Fruit fly (Drosophila melanogaster): ENCODE data around the gene SmB.

SmB gene

DNA sequence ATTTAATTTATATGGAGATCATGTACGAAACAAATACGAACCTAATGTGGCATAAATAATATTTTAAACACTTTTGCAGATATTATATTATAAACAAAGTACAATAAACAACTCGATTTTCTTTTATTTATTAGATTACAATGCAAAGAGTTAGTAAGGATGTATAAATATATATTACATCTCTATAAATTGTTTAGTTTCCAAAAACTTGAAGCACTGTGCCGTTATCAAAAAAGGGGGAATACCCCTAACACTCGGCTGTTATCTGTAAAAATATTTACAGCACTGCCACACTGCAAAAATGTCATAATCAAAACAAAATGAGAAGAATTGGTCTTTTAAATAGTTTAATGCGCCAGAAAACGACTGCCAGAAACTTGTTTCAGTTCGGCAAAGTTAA, 2.1 kb upstream of the SmB start, which contains the start of gene CG5188 (continued):
- TF ChIP-seq fd102C (GFP tag; optimal IDR thresholded peaks at IDR 0.05), result no peak
- no peak for TF ChIP-seq Awh (GFP tag; IDR thresholded peaks at IDR 0.05)
- no peak for TF ChIP-seq gcm2 (GFP tag; optimal IDR thresholded peaks at IDR 0.05)
- TF ChIP-seq nmo (GFP tag; optimal IDR thresholded peaks at IDR 0.05), result peak; percentile 57
- no peak for TF ChIP-seq D19B (GFP tag; optimal IDR thresholded peaks at IDR 0.05)
- no peak for TF ChIP-seq Lpt (GFP tag; optimal IDR thresholded peaks at IDR 0.05)
- TF ChIP-seq CG12236 (GFP tag; optimal IDR thresholded peaks at IDR 0.05), result no peak
- no peak for TF ChIP-seq CG6654 (GFP tag; optimal IDR thresholded peaks at IDR 0.05)
- TF ChIP-seq Usf (GFP tag; optimal IDR thresholded peaks at IDR 0.05), result no peak
- TF ChIP-seq crp (GFP tag; optimal IDR thresholded peaks at IDR 0.05), result peak in 1 of 2 experiments; percentile 5
- TF ChIP-seq wor (GFP tag; IDR thresholded peaks at IDR 0.05), result no peak
- TF ChIP-seq CG18619 (GFP tag; optimal IDR thresholded peaks at IDR 0.05), result peak; percentile 16
- TF ChIP-seq CG4707 (GFP tag; optimal IDR thresholded peaks at IDR 0.05), result no peak
- peak; percentile 26; the same call in 1 of the 3 replicates for TF ChIP-seq so (GFP tag; IDR thresholded peaks at IDR 0.05)
- no peak for TF ChIP-seq CG3847 (GFP tag; IDR thresholded peaks at IDR 0.05)
- no peak for TF ChIP-seq ERR (GFP tag; optimal IDR thresholded peaks at IDR 0.05)
- 0 out of 3 replicates have a peak, but pooled peaks have one; percentile 39 for TF ChIP-seq CG34224 (GFP tag; IDR thresholded peaks at IDR 0.05; ENCODE audit: partially characterized antibody)
- peak; percentile 44 for TF ChIP-seq mam (GFP tag; optimal IDR thresholded peaks at IDR 0.05)
- TF ChIP-seq Ada2b (GFP tag; IDR thresholded peaks at IDR 0.05), result peak; percentile 62
- no peak for TF ChIP-seq CG7987 (GFP tag; optimal IDR thresholded peaks at IDR 0.05)
- no peak for TF ChIP-seq Poxn (GFP tag; IDR thresholded peaks at IDR 0.05)
- no peak for TF ChIP-seq CG7963 (GFP tag; IDR thresholded peaks at IDR 0.05; ENCODE audit: partially characterized antibody)
- peak; percentile 14 for TF ChIP-seq oc (tag; optimal IDR thresholded peaks at IDR 0.05)

DNA sequence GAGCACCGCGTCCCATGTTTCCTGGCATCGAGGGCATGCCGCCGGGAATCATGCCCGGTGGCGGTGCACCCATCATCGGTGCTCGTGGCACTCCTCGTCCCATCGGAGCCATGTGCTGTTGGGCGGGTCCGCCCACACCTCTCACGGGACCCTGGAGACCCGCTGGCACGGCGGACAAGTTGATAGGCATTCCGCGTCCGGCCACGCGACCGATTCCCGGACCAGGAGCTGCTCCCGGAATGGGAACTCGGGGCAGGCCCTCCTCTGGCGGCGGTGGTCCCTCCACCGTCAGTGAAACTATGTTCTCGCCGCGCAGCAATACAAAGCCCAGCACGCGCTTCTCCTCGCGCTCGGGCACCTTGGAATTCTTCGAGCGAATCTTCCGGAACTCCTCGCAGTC, 828 bp downstream of the SmB start:
- TF ChIP-seq CoRest (tag; optimal IDR thresholded peaks at IDR 0.05) (no peak), CG3281 (GFP tag; optimal IDR thresholded peaks at IDR 0.05) (no peak), Hsf (GFP tag; optimal IDR thresholded peaks at IDR 0.05) (no peak), Chrac-16 (GFP tag; optimal IDR thresholded peaks at IDR 0.05) (no peak), z (GFP tag; IDR thresholded peaks at IDR 0.05) (no peak), ttk (GFP tag; IDR thresholded peaks at IDR 0.05) (no peak), inv (GFP tag; IDR thresholded peaks at IDR 0.05; ENCODE audit: partially characterized antibody) (no peak), CG5953 (GFP tag; IDR thresholded peaks at IDR 0.05) (0 out of 2 replicates have a peak, but pooled peaks have one; percentile 12), CG6689 (GFP tag; IDR thresholded peaks at IDR 0.05) (no peak), CG12659 (GFP tag; optimal IDR thresholded peaks at IDR 0.05) (no peak), CG11093 (GFP tag; IDR thresholded peaks at IDR 0.05) (no peak), zf30C (GFP tag; optimal IDR thresholded peaks at IDR 0.05) (no peak), toy (GFP tag; IDR thresholded peaks at IDR 0.05) (no peak), ham (GFP tag; IDR thresholded peaks at IDR 0.05) (no peak), CG9817 (tag; optimal IDR thresholded peaks at IDR 0.05) (no peak), CG3065 (GFP tag; optimal IDR thresholded peaks at IDR 0.05) (no peak), CG4820 (GFP tag; optimal IDR thresholded peaks at IDR 0.05) (no peak), CG17568 (GFP tag; optimal IDR thresholded peaks at IDR 0.05) (no peak), fd3F (GFP tag; optimal IDR thresholded peaks at IDR 0.05) (no peak), corto (GFP tag; optimal IDR thresholded peaks at IDR 0.05) (no peak), CG32772 (GFP tag; IDR thresholded peaks at IDR 0.05) (no peak), wek (GFP tag; optimal IDR thresholded peaks at IDR 0.05) (no peak), CG3726 (GFP tag; IDR thresholded peaks at IDR 0.05) (0 out of 3 replicates have a peak, but pooled peaks have one; percentile 16), Spps (tag; optimal IDR thresholded peaks at IDR 0.05) (no peak), ken (GFP tag; IDR thresholded peaks at IDR 0.05) (no peak), CG17328 (GFP tag; IDR thresholded peaks at IDR 0.05) (no peak), caup (GFP tag; optimal IDR thresholded peaks at IDR 0.05; ENCODE audit: severe bottlenecking) (no peak), sens-2 (GFP tag; IDR thresholded peaks at IDR 0.05) (no peak), az2 (GFP tag; optimal IDR thresholded peaks at IDR 0.05) (no peak)
